Fruit fly (Drosophila melanogaster) whole organism, embryonic: ENCODE results near the gene CG18262.

ENCODE experiments used
- Ada2b ChIP-seq: fragments of 200-800 bp; sonication (Bioruptor generic); IDR thresholded peaks from 2 replicates; pipeline ENCODE4 v1.3.6; 2022; ENCODE audit warnings: missing biosample characterization, missing genetic modification characterization
- CG12155 ChIP-seq: fragments of 200-800 bp; sonication (Bioruptor generic); optimal IDR thresholded peaks from 3 replicates; lab custom pipeline; 2016; ENCODE audit warnings: missing biosample characterization, missing genetic modification characterization
- CG12236 ChIP-seq: fragments of 200-800 bp; sonication (Bioruptor generic); optimal IDR thresholded peaks from 2 replicates; lab custom pipeline; 2016; ENCODE audit warnings: missing biosample characterization, missing genetic modification characterization
- CG14441 ChIP-seq: fragments of 200-800 bp; sonication (Bioruptor generic); IDR thresholded peaks from 2 replicates; pipeline ENCODE4 v1.3.6; 2022; ENCODE audit warnings: missing biosample characterization, missing genetic modification characterization
- CG15073 ChIP-seq: fragments of 200-800 bp; sonication (Bioruptor generic); optimal IDR thresholded peaks from 2 replicates; lab custom pipeline; 2016; ENCODE audit warnings: missing biosample characterization, missing genetic modification characterization
- CG1647 ChIP-seq: fragments of 200-800 bp; sonication (Bioruptor generic); optimal IDR thresholded peaks from 3 replicates; lab custom pipeline; 2016; ENCODE audit warnings: missing biosample characterization, missing genetic modification characterization
- CG2199 ChIP-seq: fragments of 200-800 bp; sonication (Bioruptor generic); IDR thresholded peaks from 3 replicates; pipeline ENCODE4 v1.3.6; 2022; ENCODE audit warnings: missing biosample characterization, missing genetic modification characterization
- CG34376 ChIP-seq: fragments of 200-800 bp; sonication (Bioruptor generic); optimal IDR thresholded peaks from 2 replicates; lab custom pipeline; 2018; ENCODE audit warnings: missing biosample characterization, mild to moderate bottlenecking, missing genetic modification characterization
- CG3847 ChIP-seq: fragments of 200-800 bp; sonication (Bioruptor generic); IDR thresholded peaks from 2 replicates; pipeline ENCODE4 v1.3.6; 2022; ENCODE audit warnings: missing biosample characterization, missing genetic modification characterization
- CG42726 ChIP-seq: fragments of 200-800 bp; sonication (Bioruptor generic); IDR thresholded peaks from 2 replicates; pipeline ENCODE4 v1.3.6; 2022; ENCODE audit warnings: missing biosample characterization, missing genetic modification characterization; ENCODE audit not compliant: partially characterized antibody
- CG6272 ChIP-seq: fragments of 200-800 bp; sonication (Bioruptor generic); IDR thresholded peaks from 2 replicates; pipeline ENCODE4 v1.3.6; 2022; ENCODE audit warnings: missing biosample characterization, missing genetic modification characterization
- CG6813 ChIP-seq: fragments of 200-800 bp; sonication (Bioruptor generic); optimal IDR thresholded peaks from 2 replicates; lab custom pipeline; 2017; ENCODE audit warnings: missing biosample characterization, missing genetic modification characterization, mild to moderate bottlenecking, moderate library complexity, missing genetic modification reagents
- CG7357 ChIP-seq: fragments of 200-800 bp; sonication (Bioruptor generic); IDR thresholded peaks from 3 replicates; pipeline ENCODE4 v1.3.6; 2022; ENCODE audit warnings: missing biosample characterization, missing genetic modification characterization
- CG7745 ChIP-seq: fragments of 200-800 bp; sonication (Bioruptor generic); optimal IDR thresholded peaks from 2 replicates; lab custom pipeline; 2018; ENCODE audit warnings: missing biosample characterization, mild to moderate bottlenecking, missing genetic modification characterization, moderate library complexity
- CG8478 ChIP-seq: fragments of >200 bp; optimal IDR thresholded peaks from 2 replicates; lab custom pipeline; 2018
- CG9932 ChIP-seq: fragments of 200-800 bp; sonication (Bioruptor generic); IDR thresholded peaks from 2 replicates; pipeline ENCODE4 v1.3.6; 2022; ENCODE audit warnings: missing biosample characterization, missing genetic modification characterization
- Deaf1 ChIP-seq: fragments of 200-800 bp; optimal IDR thresholded peaks from 3 replicates; lab custom pipeline; 2019; ENCODE audit warnings: missing biosample characterization, mild to moderate bottlenecking, missing genetic modification characterization, moderate library complexity
- Doc3 ChIP-seq: fragments of 200-800 bp; sonication (Bioruptor generic); IDR thresholded peaks from 3 replicates; pipeline ENCODE4 v1.3.6; 2022; ENCODE audit warnings: missing biosample characterization, missing genetic modification characterization; ENCODE audit not compliant: partially characterized antibody
- E2f2 ChIP-seq: fragments of 200-800 bp; sonication (Bioruptor generic); IDR thresholded peaks from 2 replicates; pipeline ENCODE4 v1.3.6; 2022; ENCODE audit warnings: missing biosample characterization, missing genetic modification characterization
- Fer1 ChIP-seq: fragments of 200-800 bp; sonication (Bioruptor generic); optimal IDR thresholded peaks from 2 replicates; lab custom pipeline; 2017; ENCODE audit warnings: missing biosample characterization, mild to moderate bottlenecking, missing genetic modification characterization
- GATAe ChIP-seq: fragments of 200-800 bp; sonication (Bioruptor generic); conservative IDR thresholded peaks from 2 replicates; pipeline ENCODE4 v1.3.6; 2022; ENCODE audit warnings: missing biosample characterization, missing genetic modification characterization
- Hmx ChIP-seq: fragments of 200-800 bp; sonication (Bioruptor generic); optimal IDR thresholded peaks from 2 replicates; lab custom pipeline; 2016; ENCODE audit warnings: missing biosample characterization, missing genetic modification characterization
- Lpt ChIP-seq: fragments of >200 bp; optimal IDR thresholded peaks from 2 replicates; lab custom pipeline; 2018; ENCODE audit warnings: missing biosample characterization, missing genetic modification characterization
- NfI ChIP-seq: fragments of 200-800 bp; sonication (Bioruptor generic); optimal IDR thresholded peaks from 3 replicates; lab custom pipeline; 2018; ENCODE audit warnings: missing biosample characterization, mild to moderate bottlenecking, missing genetic modification characterization, moderate library complexity
- Pdp1 ChIP-seq, 2 experiments: fragments of 200-800 bp; sonication (Bioruptor generic); optimal IDR thresholded peaks; 3 replicates each; lab custom pipeline; 2016; ENCODE audit warnings: missing biosample characterization in 2 of 2, missing genetic modification characterization in 2 of 2, mild to moderate bottlenecking in 1 of 2, moderate library complexity in 1 of 2
- Rx ChIP-seq: fragments of 200-800 bp; sonication (Bioruptor generic); IDR thresholded peaks from 2 replicates; pipeline ENCODE4 v1.3.6; 2022; ENCODE audit warnings: missing biosample characterization, missing genetic modification characterization
- Vsx1 ChIP-seq: fragments of 200-800 bp; sonication (Bioruptor generic); optimal IDR thresholded peaks from 2 replicates; lab custom pipeline; 2017; ENCODE audit warnings: missing biosample characterization, mild to moderate bottlenecking, missing genetic modification characterization, missing genetic modification reagents
- ac ChIP-seq: fragments of 200-800 bp; sonication (Bioruptor generic); optimal IDR thresholded peaks from 3 replicates; lab custom pipeline; 2017; ENCODE audit warnings: missing biosample characterization, mild to moderate bottlenecking, missing genetic modification characterization
- br ChIP-seq: fragments of >200 bp; optimal IDR thresholded peaks from 2 replicates; lab custom pipeline; 2017
- cato ChIP-seq: fragments of 200-800 bp; sonication (Bioruptor generic); optimal IDR thresholded peaks from 2 replicates; lab custom pipeline; 2016; ENCODE audit warnings: missing biosample characterization, missing genetic modification characterization, borderline replicate concordance
- caup ChIP-seq: fragments of 200-800 bp; sonication (Bioruptor generic); optimal IDR thresholded peaks from 3 replicates; lab custom pipeline; 2017; ENCODE audit warnings: missing biosample characterization, mild to moderate bottlenecking, missing genetic modification characterization, moderate library complexity; ENCODE audit not compliant: severe bottlenecking
- chinmo ChIP-seq: fragments of 200-800 bp; sonication (Bioruptor generic); IDR thresholded peaks from 4 replicates; pipeline ENCODE4 v1.3.6; 2022; ENCODE audit warnings: missing biosample characterization, missing genetic modification characterization; ENCODE audit not compliant: partially characterized antibody
- cwo ChIP-seq: fragments of 200-800 bp; sonication (Bioruptor generic); optimal IDR thresholded peaks from 3 replicates; lab custom pipeline; 2017; ENCODE audit warnings: missing biosample characterization, missing genetic modification characterization, mild to moderate bottlenecking, moderate library complexity, missing genetic modification reagents
- dysf ChIP-seq: fragments of 200-800 bp; sonication (Bioruptor generic); IDR thresholded peaks from 3 replicates; pipeline ENCODE4 v1.3.6; 2022; ENCODE audit warnings: missing biosample characterization, missing genetic modification characterization
- exex ChIP-seq: fragments of 200-800 bp; sonication (Bioruptor generic); optimal IDR thresholded peaks from 4 replicates; lab custom pipeline; 2018; ENCODE audit warnings: missing biosample characterization, mild to moderate bottlenecking, missing genetic modification characterization, moderate library complexity
- grn ChIP-seq: fragments of 200-800 bp; sonication (Bioruptor generic); optimal IDR thresholded peaks from 3 replicates; lab custom pipeline; 2017; ENCODE audit warnings: missing biosample characterization, missing genetic modification characterization
- lab ChIP-seq: fragments of 200-800 bp; sonication (Bioruptor generic); optimal IDR thresholded peaks from 3 replicates; lab custom pipeline; 2017; ENCODE audit warnings: missing biosample characterization, missing genetic modification characterization, mild to moderate bottlenecking, moderate library complexity, missing genetic modification reagents
- lbe ChIP-seq: fragments of 200-800 bp; sonication (Bioruptor generic); optimal IDR thresholded peaks from 2 replicates; lab custom pipeline; 2016; ENCODE audit warnings: missing biosample characterization, mild to moderate bottlenecking, missing genetic modification characterization
- mam ChIP-seq: fragments of 200-800 bp; sonication (Bioruptor generic); optimal IDR thresholded peaks from 3 replicates; lab custom pipeline; 2016; ENCODE audit warnings: missing biosample characterization, missing genetic modification characterization
- pzg ChIP-seq: fragments of 200-800 bp; sonication (Bioruptor generic); optimal IDR thresholded peaks from 3 replicates; lab custom pipeline; 2018; ENCODE audit warnings: missing biosample characterization, mild to moderate bottlenecking, missing genetic modification characterization, moderate library complexity
- salm ChIP-seq: fragments of 200-800 bp; sonication (Bioruptor generic); optimal IDR thresholded peaks from 2 replicates; lab custom pipeline; 2018; ENCODE audit warnings: missing biosample characterization, mild to moderate bottlenecking, missing genetic modification characterization
- sd ChIP-seq: fragments of 200-800 bp; sonication (Bioruptor generic); optimal IDR thresholded peaks from 3 replicates; lab custom pipeline; 2018; ENCODE audit warnings: missing biosample characterization, mild to moderate bottlenecking, missing genetic modification characterization, moderate library complexity
- sqz ChIP-seq: fragments of 200-800 bp; sonication (Bioruptor generic); optimal IDR thresholded peaks from 3 replicates; lab custom pipeline; 2018; ENCODE audit warnings: missing biosample characterization, mild to moderate bottlenecking, missing genetic modification characterization
- trh ChIP-seq: fragments of 200-800 bp; sonication (Bioruptor generic); optimal IDR thresholded peaks from 2 replicates; lab custom pipeline; 2016; ENCODE audit warnings: missing biosample characterization, missing genetic modification characterization
- vnd ChIP-seq: fragments of 200-800 bp; sonication (Bioruptor generic); IDR thresholded peaks from 3 replicates; pipeline ENCODE4 v1.3.6; 2022; ENCODE audit warnings: missing biosample characterization, missing genetic modification characterization; ENCODE audit not compliant: partially characterized antibody
- vvl ChIP-seq: fragments of 200-800 bp; sonication (Bioruptor generic); IDR thresholded peaks from 2 replicates; pipeline ENCODE4 v1.3.6; 2022; ENCODE audit warnings: missing biosample characterization, missing genetic modification characterization
- z ChIP-seq: fragments of 200-800 bp; sonication (Bioruptor generic); IDR thresholded peaks from 3 replicates; pipeline ENCODE4 v1.3.6; 2022; ENCODE audit warnings: missing biosample characterization, missing genetic modification characterization
- zen ChIP-seq: fragments of 200-800 bp; sonication (Bioruptor generic); optimal IDR thresholded peaks from 3 replicates; lab custom pipeline; 2018; ENCODE audit warnings: missing biosample characterization, mild to moderate bottlenecking, missing genetic modification characterization, moderate library complexity

The CG18262 gene

dm6 chrX:8152718-8153117 is at the start of gene CG18262 (continued):
- TF ChIP-seq Rx (GFP tag; lab: Robert Waterston, UW) (no peak), CG8478 (lab: Kevin White, UChicago) (no peak), Ada2b (GFP tag; lab: Robert Waterston, UW) (no peak), CG6272 (GFP tag; lab: Robert Waterston, UW) (no peak), E2f2 (GFP tag; lab: Robert Waterston, UW) (peak; percentile 89), CG14441 (GFP tag; lab: Robert Waterston, UW) (no peak), NfI (GFP tag; lab: Kevin White, UChicago) (no peak), GATAe (GFP tag; lab: Robert Waterston, UW) (no peak), pzg (GFP tag; lab: Kevin White, UChicago) (peak; percentile 49), CG15073 (GFP tag; lab: Kevin White, UChicago) (no peak), dysf (GFP tag; lab: Robert Waterston, UW) (no peak), Doc3 (GFP tag; lab: Robert Waterston, UW) (no peak)

- TF ChIP-seq CG9932 (GFP tag; lab: Robert Waterston, UW) (no peak), CG3847 (GFP tag; lab: Robert Waterston, UW) (no peak), CG2199 (no peak), CG1647 (no peak), chinmo (GFP tag; lab: Robert Waterston, UW) (0 out of 4 replicates have a peak, but pooled peaks have one; percentile 14), Deaf1 (tag; lab: Kevin White, UChicago) (peak; percentile 14), CG7357 (GFP tag; lab: Robert Waterston, UW) (no peak), mam (no peak), z (GFP tag; lab: Robert Waterston, UW) (peak; percentile 80), vnd (GFP tag; lab: Robert Waterston, UW) (peak; percentile 52; the same call in 2 of the 3 replicates), CG7745 (tag; lab: Kevin White, UChicago) (peak; percentile 95), CG12155 (GFP tag; lab: Kevin White, UChicago) (no peak), exex (tag; lab: Kevin White, UChicago) (peak; percentile 92), ac (no peak), Vsx1 (GFP tag; lab: Kevin White, UChicago) (peak; percentile 14), Lpt (no peak), CG42726 (no peak), CG34376 (peak; percentile 70), cato (no peak), Pdp1 (GFP tag; optimal IDR thresholded peaks at IDR 0.05; lab: Kevin White, UChicago) (peak in 1 of 2 experiments; percentile 50), br (lab: Kevin White, UChicago) (no peak), trh (no peak), cwo (peak; percentile 12), Hmx (no peak), CG6813 (GFP tag; lab: Kevin White, UChicago) (peak; percentile 37), grn (GFP tag; lab: Kevin White, UChicago) (peak; percentile 89), lbe (GFP tag; lab: Kevin White, UChicago) (peak; percentile 15), lab (GFP tag; lab: Kevin White, UChicago) (peak; percentile 34), caup (GFP tag; lab: Kevin White, UChicago) (no peak), zen (tag; lab: Kevin White, UChicago) (no peak), CG12236 (GFP tag; lab: Kevin White, UChicago) (no peak), Fer1 (GFP tag; lab: Kevin White, UChicago) (no peak), pzg (GFP tag; lab: Kevin White, UChicago) (no peak), vvl (GFP tag; lab: Robert Waterston, UW) (no peak), salm (tag; lab: Kevin White, UChicago) (peak; percentile 54), sd (tag; lab: Kevin White, UChicago) (peak; percentile 32), sqz (GFP tag; lab: Kevin White, UChicago) (peak; percentile 53)
Measured at dm6 chrX:8106281-8107050, 46.3 kb upstream of the CG18262 start.
